Fruit fly (Drosophila melanogaster) whole organism, embryonic: ENCODE results near the gene P5CDh1.
A peak's percentile ranks its signal among the peaks of the same experiment; 100 is the strongest.

Experiments used
- Awh ChIP-seq: fragments of 200-800 bp; sonication (Bioruptor generic); IDR thresholded peaks from 2 replicates; pipeline ENCODE4, ENCODE4 v1.3.6; 2022; ENCODE audit warnings: missing biosample characterization, missing genetic modification characterization
- Bgb ChIP-seq: fragments of 200-800 bp; sonication (Bioruptor generic); IDR thresholded peaks from 2 replicates; pipeline ENCODE4 v1.3.6; 2022; ENCODE audit warnings: missing biosample characterization, missing genetic modification characterization; ENCODE audit not compliant: partially characterized antibody
- CG10959 ChIP-seq: fragments of 200-800 bp; sonication (Bioruptor generic); IDR thresholded peaks from 2 replicates; pipeline ENCODE4 v1.3.6; 2022; ENCODE audit warnings: missing biosample characterization, missing genetic modification characterization
- CG12071 ChIP-seq: fragments of 200-800 bp; sonication (Bioruptor generic); optimal IDR thresholded peaks from 3 replicates; lab custom pipeline; 2018; ENCODE audit warnings: missing biosample characterization, mild to moderate bottlenecking, missing genetic modification characterization
- CG12104 ChIP-seq: fragments of 200-800 bp; sonication (Bioruptor generic); optimal IDR thresholded peaks from 3 replicates; lab custom pipeline; 2016; ENCODE audit warnings: missing biosample characterization, missing genetic modification characterization
- CG12219 ChIP-seq: fragments of 200-800 bp; sonication (Bioruptor generic); optimal IDR thresholded peaks from 3 replicates; lab custom pipeline; 2018; ENCODE audit warnings: missing biosample characterization, mild to moderate bottlenecking, missing genetic modification characterization
- CG12744 ChIP-seq: fragments of 200-800 bp; sonication (Bioruptor generic); optimal IDR thresholded peaks from 2 replicates; lab custom pipeline; 2016; ENCODE audit warnings: missing biosample characterization, missing genetic modification characterization
- CG12769 ChIP-seq: fragments of 200-800 bp; sonication (Bioruptor generic); optimal IDR thresholded peaks from 2 replicates; lab custom pipeline; 2019; ENCODE audit warnings: missing biosample characterization, mild to moderate bottlenecking, missing genetic modification characterization, moderate library complexity
- CG13775 ChIP-seq: fragments of 200-800 bp; sonication (Bioruptor generic); optimal IDR thresholded peaks from 3 replicates; lab custom pipeline; 2017; ENCODE audit warnings: missing biosample characterization, mild to moderate bottlenecking, missing genetic modification characterization
- CG14667 ChIP-seq: fragments of 200-800 bp; sonication (Bioruptor generic); IDR thresholded peaks from 2 replicates; pipeline ENCODE4 v1.3.6; 2022; ENCODE audit warnings: missing biosample characterization, missing genetic modification characterization
- CG15269 ChIP-seq: fragments of 200-800 bp; sonication (Bioruptor generic); optimal IDR thresholded peaks from 2 replicates; lab custom pipeline; 2018; ENCODE audit warnings: missing biosample characterization, mild to moderate bottlenecking, missing genetic modification characterization, moderate library complexity
- CG17385 ChIP-seq: fragments of 200-800 bp; sonication (Bioruptor generic); optimal IDR thresholded peaks from 3 replicates; lab custom pipeline; 2018; ENCODE audit warnings: missing biosample characterization, mild to moderate bottlenecking, missing genetic modification characterization
- CG2678 ChIP-seq: fragments of 200-800 bp; sonication (Bioruptor generic); optimal IDR thresholded peaks from 3 replicates; lab custom pipeline; 2019; ENCODE audit warnings: missing biosample characterization, mild to moderate bottlenecking, missing genetic modification characterization, moderate library complexity
- CG30403 ChIP-seq: fragments of 200-800 bp; sonication (Bioruptor generic); optimal IDR thresholded peaks from 3 replicates; lab custom pipeline; 2016; ENCODE audit warnings: missing biosample characterization, missing genetic modification characterization
- CG8089 ChIP-seq: fragments of 200-800 bp; sonication (Bioruptor generic); optimal IDR thresholded peaks from 3 replicates; lab custom pipeline; 2016; ENCODE audit warnings: missing biosample characterization, missing genetic modification characterization
- CG8290 ChIP-seq, 3 experiments: fragments of 200-800 bp; sonication (Bioruptor generic); optimal IDR thresholded peaks; 2 replicates each; lab custom pipeline; 2016 to 2019; ENCODE audit warnings: missing biosample characterization in 3 of 3, missing genetic modification characterization in 3 of 3, mild to moderate bottlenecking in 2 of 3, moderate library complexity in 1 of 3
- CG9727 ChIP-seq: fragments of 200-800 bp; sonication (Bioruptor generic); optimal IDR thresholded peaks from 3 replicates; lab custom pipeline; 2017; ENCODE audit warnings: missing biosample characterization, mild to moderate bottlenecking, missing genetic modification characterization
- Dfd ChIP-seq, 2 experiments: fragments of >200 bp; optimal IDR thresholded peaks; 2 replicates each; lab custom pipeline; 2017; ENCODE audit warnings: missing biosample characterization in 2 of 2, missing genetic modification characterization in 2 of 2
- Dp ChIP-seq: fragments of 200-800 bp; sonication (Bioruptor generic); optimal IDR thresholded peaks from 2 replicates; lab custom pipeline; 2018; ENCODE audit warnings: missing biosample characterization, mild to moderate bottlenecking, missing genetic modification characterization, moderate library complexity
- E2f2 ChIP-seq: fragments of 200-800 bp; sonication (Bioruptor generic); IDR thresholded peaks from 2 replicates; pipeline ENCODE4 v1.3.6; 2022; ENCODE audit warnings: missing biosample characterization, missing genetic modification characterization
- Fer1 ChIP-seq: fragments of 200-800 bp; sonication (Bioruptor generic); optimal IDR thresholded peaks from 2 replicates; lab custom pipeline; 2017; ENCODE audit warnings: missing biosample characterization, mild to moderate bottlenecking, missing genetic modification characterization
- Gsc ChIP-seq: fragments of 200-800 bp; sonication (Bioruptor generic); IDR thresholded peaks from 2 replicates; pipeline ENCODE4 v1.3.6; 2022; ENCODE audit warnings: missing biosample characterization, missing genetic modification characterization
- Gug ChIP-seq: fragments of 200-800 bp; sonication (Bioruptor generic); IDR thresholded peaks from 4 replicates; pipeline ENCODE4 v1.3.6; 2022; ENCODE audit warnings: missing biosample characterization, missing genetic modification characterization
- Hr51 ChIP-seq, 2 experiments: fragments of 200-800 bp; sonication (Bioruptor generic); optimal IDR thresholded peaks; 2 replicates in 1 of 2; 3 replicates in 1 of 2; lab custom pipeline; 2016 to 2018; ENCODE audit warnings: missing biosample characterization in 2 of 2, missing genetic modification characterization in 2 of 2, mild to moderate bottlenecking in 1 of 2, moderate library complexity in 1 of 2
- Max ChIP-seq: fragments of 200-800 bp; sonication (Bioruptor generic); optimal IDR thresholded peaks from 2 replicates; lab custom pipeline; 2016; ENCODE audit warnings: missing biosample characterization, mild to moderate bottlenecking, missing genetic modification characterization
- Med ChIP-seq: fragments of 200-800 bp; sonication (Bioruptor generic); peaks from one replicate; lab custom pipeline; 2016; ENCODE audit warnings: missing biosample characterization, missing genetic modification characterization, mild to moderate bottlenecking, inconsistent platforms, moderate library complexity
- Nf-YB ChIP-seq: fragments of 200-800 bp; sonication (Bioruptor generic); optimal IDR thresholded peaks from 3 replicates; lab custom pipeline; 2019; ENCODE audit warnings: missing biosample characterization, mild to moderate bottlenecking, missing genetic modification characterization, moderate library complexity
- Rx ChIP-seq: fragments of 200-800 bp; sonication (Bioruptor generic); IDR thresholded peaks from 2 replicates; pipeline ENCODE4 v1.3.6; 2022; ENCODE audit warnings: missing biosample characterization, missing genetic modification characterization
- Taf1 ChIP-seq: fragments of 200-800 bp; sonication (Bioruptor generic); IDR thresholded peaks from 2 replicates; pipeline ENCODE4 v1.3.6; 2022; ENCODE audit warnings: missing biosample characterization, missing genetic modification characterization
- ash1 ChIP-seq: fragments of 200-800 bp; sonication (Bioruptor generic); optimal IDR thresholded peaks from 2 replicates; lab custom pipeline; 2018; ENCODE audit warnings: missing biosample characterization, mild to moderate bottlenecking, missing genetic modification characterization
- cg ChIP-seq: fragments of 200-800 bp; sonication (Bioruptor generic); optimal IDR thresholded peaks from 3 replicates; lab custom pipeline; 2019; ENCODE audit warnings: missing biosample characterization, mild to moderate bottlenecking, missing genetic modification characterization, moderate library complexity
- gem ChIP-seq: fragments of 200-800 bp; sonication (Bioruptor generic); optimal IDR thresholded peaks from 2 replicates; lab custom pipeline; 2019; ENCODE audit warnings: missing biosample characterization, mild to moderate bottlenecking, missing genetic modification characterization, moderate library complexity
- insv ChIP-seq, 2 experiments: fragments of 200-800 bp; sonication (Bioruptor generic); optimal IDR thresholded peaks; 3 replicates each; lab custom pipeline; 2016 to 2018; ENCODE audit warnings: missing biosample characterization in 2 of 2, missing genetic modification characterization in 2 of 2
- ranshi ChIP-seq: fragments of 200-800 bp; sonication (Bioruptor generic); IDR thresholded peaks from 2 replicates; pipeline ENCODE4 v1.3.6; 2022; ENCODE audit warnings: missing biosample characterization, missing genetic modification characterization
- row ChIP-seq: fragments of 200-800 bp; sonication (Bioruptor generic); IDR thresholded peaks from 3 replicates; pipeline ENCODE4 v1.3.6; 2022; ENCODE audit warnings: missing biosample characterization, missing genetic modification characterization
- schlank ChIP-seq: fragments of 200-800 bp; sonication (Bioruptor generic); optimal IDR thresholded peaks from 2 replicates; lab custom pipeline; 2018; ENCODE audit warnings: missing biosample characterization, mild to moderate bottlenecking, missing genetic modification characterization

Gene P5CDh1

DNA sequence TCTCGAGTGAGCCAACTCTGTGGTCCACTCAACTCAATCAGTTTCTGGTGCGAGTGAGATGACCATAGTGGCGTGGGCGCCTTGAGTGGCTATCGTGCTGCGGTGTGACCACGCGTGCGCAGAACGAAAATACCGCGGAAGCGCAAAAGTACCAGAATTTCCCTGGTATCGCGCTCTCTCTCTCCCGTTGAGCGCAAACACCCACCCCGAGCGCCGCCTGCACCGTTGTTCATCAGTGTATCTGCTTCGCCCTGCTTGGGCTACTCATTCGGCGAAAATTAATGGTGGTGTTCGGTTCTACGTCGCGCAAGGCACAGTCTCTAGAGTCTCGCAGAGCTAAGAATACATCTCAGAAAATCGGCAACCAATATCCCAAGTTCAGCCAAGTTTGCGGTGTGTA is 38.2 kb upstream of the P5CDh1 start (continued):
- TF ChIP-seq cg (GFP tag; lab: Kevin White, UChicago), result peak; percentile 47
- TF ChIP-seq CG12219, result no peak
- TF ChIP-seq Rx (GFP tag; lab: Robert Waterston, UW), result no peak
- TF ChIP-seq CG8290 (GFP tag; optimal IDR thresholded peaks at IDR 0.05; lab: Kevin White, UChicago), result no peak
- peak; percentile 35 to 80 for TF ChIP-seq CG8290 (tag; optimal IDR thresholded peaks at IDR 0.05; lab: Kevin White, UChicago)
- TF ChIP-seq Nf-YB (GFP tag; lab: Kevin White, UChicago), result peak; percentile 42
- TF ChIP-seq Awh (GFP tag; lab: Robert Waterston, UW), result no peak
- no peak for TF ChIP-seq CG12744
- TF ChIP-seq CG13775, result no peak
- peak; percentile 23; the same call in 1 of the 2 replicates for TF ChIP-seq ranshi (GFP tag; lab: Robert Waterston, UW)
- peak; percentile 48; the same call in 1 of the 2 replicates for TF ChIP-seq E2f2 (GFP tag; lab: Robert Waterston, UW)
- no peak for TF ChIP-seq CG15269 (tag; lab: Kevin White, UChicago)
- peak; percentile 25 for TF ChIP-seq CG9727 (GFP tag; lab: Kevin White, UChicago)
- TF ChIP-seq CG8089 (GFP tag; lab: Kevin White, UChicago), result peak; percentile 52
- peak; percentile 24 for TF ChIP-seq Dp (GFP tag; lab: Kevin White, UChicago)
- no peak for TF ChIP-seq Taf1 (GFP tag; lab: Robert Waterston, UW)
- no peak for TF ChIP-seq Hr51 (GFP tag; optimal IDR thresholded peaks at IDR 0.05; lab: Kevin White, UChicago)
- no peak for TF ChIP-seq Gsc (GFP tag; lab: Robert Waterston, UW)
- no peak for TF ChIP-seq ash1 (GFP tag; lab: Kevin White, UChicago)
- no peak for TF ChIP-seq CG30403 (GFP tag; lab: Kevin White, UChicago)
- no peak for TF ChIP-seq Gug (GFP tag; lab: Robert Waterston, UW)
- no peak for TF ChIP-seq CG14667 (GFP tag; lab: Robert Waterston, UW)
- TF ChIP-seq gem (tag; lab: Kevin White, UChicago), result no peak
- peak; percentile 14 for TF ChIP-seq CG17385 (GFP tag; lab: Kevin White, UChicago)
- peak; percentile 51; the same call in 1 of the 3 replicates for TF ChIP-seq row (GFP tag; lab: Robert Waterston, UW)
- TF ChIP-seq schlank (tag; lab: Kevin White, UChicago), result no peak
- no peak for TF ChIP-seq CG10959
- peak; percentile 90 for TF ChIP-seq Med (GFP tag; lab: Kevin White, UChicago)
- TF ChIP-seq Max (GFP tag; lab: Kevin White, UChicago), result no peak
- TF ChIP-seq CG12071 (GFP tag; lab: Kevin White, UChicago), result peak; percentile 58
- TF ChIP-seq CG2678 (tag; lab: Kevin White, UChicago), result peak; percentile 14
- peak in 1 of 2 experiments; percentile 85 for TF ChIP-seq insv (GFP tag; optimal IDR thresholded peaks at IDR 0.05; lab: Kevin White, UChicago)
- TF ChIP-seq Fer1 (GFP tag; lab: Kevin White, UChicago), result peak; percentile 52
- TF ChIP-seq CG12769 (tag; lab: Kevin White, UChicago), result peak; percentile 85

DNA sequence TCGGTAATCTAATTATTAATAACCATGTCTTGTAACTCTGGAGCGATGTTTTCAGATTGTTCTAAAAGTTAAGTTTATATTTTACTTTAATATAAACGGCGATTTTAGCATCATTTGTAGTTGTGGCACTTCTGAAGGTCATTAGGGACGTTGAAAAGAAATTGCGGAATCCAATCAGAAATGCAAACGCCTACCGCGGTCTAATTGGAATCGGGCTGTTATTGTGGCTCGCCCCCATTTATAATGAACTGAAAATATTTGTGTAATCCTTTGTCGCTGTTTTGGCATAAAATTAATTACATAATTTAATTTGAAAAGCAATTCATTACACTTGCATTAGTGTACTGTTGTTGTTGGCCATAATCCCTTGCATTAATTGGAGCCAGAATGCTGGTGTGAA is 37.1 kb upstream of the P5CDh1 start:
- peak; percentile 64 to 93 for TF ChIP-seq insv (GFP tag; optimal IDR thresholded peaks at IDR 0.05; lab: Kevin White, UChicago)
- no peak for TF ChIP-seq CG12104 (GFP tag; lab: Kevin White, UChicago)

- TF ChIP-seq Dfd (GFP tag; optimal IDR thresholded peaks at IDR 0.05; lab: Kevin White, UChicago) (peak in 1 of 2 experiments; percentile 56), Bgb (no peak)
These were observed 30.6 kb upstream of the P5CDh1 start for dm6 chr3L:21871804-21872203.
